Fruit fly (Drosophila melanogaster): Measurements from ENCODE around the gene drm.
A peak's percentile ranks its signal among the peaks of the same experiment; 100 is the strongest.

drm gene

DNA sequence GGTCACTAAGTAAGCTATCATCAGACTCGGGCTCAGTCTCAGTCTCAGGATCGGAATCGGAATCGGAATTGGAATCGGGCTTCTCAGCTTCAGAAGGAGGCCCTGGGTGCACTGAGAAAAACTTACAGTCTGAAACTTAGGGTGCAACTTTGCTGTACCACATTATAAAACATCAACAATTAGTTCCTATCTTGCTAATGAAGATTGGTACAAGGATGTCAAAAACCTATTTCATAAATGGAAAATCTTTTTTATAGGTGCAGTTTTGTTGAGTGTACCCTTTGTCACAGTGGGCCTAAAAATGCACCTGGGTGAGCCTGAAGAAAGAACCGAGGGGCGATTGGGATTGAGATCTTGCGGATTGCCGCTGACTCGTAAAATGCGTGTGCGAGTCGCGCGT lies 13.7 kb downstream of the drm start:
- TF ChIP-seq Sp1 (GFP tag; optimal IDR thresholded peaks at IDR 0.05), result peak; percentile 74
- no peak for TF ChIP-seq dsf (GFP tag; optimal IDR thresholded peaks at IDR 0.05; ENCODE audit: borderline replicate concordance)
- no peak for TF ChIP-seq CrebA (GFP tag; optimal IDR thresholded peaks at IDR 0.05; ENCODE audit: borderline replicate concordance)
- peak; percentile 63 for TF ChIP-seq OdsH (GFP tag; optimal IDR thresholded peaks at IDR 0.05)
- TF ChIP-seq h (GFP tag; optimal IDR thresholded peaks at IDR 0.05), result peak; percentile 64
- TF ChIP-seq ey (GFP tag; optimal IDR thresholded peaks at IDR 0.05), result peak; percentile 54
- no peak for TF ChIP-seq sv (GFP tag; optimal IDR thresholded peaks at IDR 0.05)
- no peak for TF ChIP-seq tai (GFP tag; optimal IDR thresholded peaks at IDR 0.05)
- no peak for TF ChIP-seq brk (GFP tag; optimal IDR thresholded peaks at IDR 0.05)
- TF ChIP-seq HLH106 (tag; optimal IDR thresholded peaks at IDR 0.05), result peak; percentile 71
- no peak for TF ChIP-seq CG9705 (GFP tag; optimal IDR thresholded peaks at IDR 0.05)
- no peak for TF ChIP-seq sage (GFP tag; optimal IDR thresholded peaks at IDR 0.05)
- TF ChIP-seq CG32264 (GFP tag; optimal IDR thresholded peaks at IDR 0.05), result no peak
- TF ChIP-seq Dfd (GFP tag; optimal IDR thresholded peaks at IDR 0.05), result no peak
- TF ChIP-seq foxo (GFP tag; optimal IDR thresholded peaks at IDR 0.05), result peak in 1 of 2 experiments; percentile 51
- TF ChIP-seq Jra (GFP tag; optimal IDR thresholded peaks at IDR 0.05), result peak; percentile 51
- peak; percentile 26 for TF ChIP-seq dmrt93B (GFP tag; optimal IDR thresholded peaks at IDR 0.05)
- TF ChIP-seq psq (GFP tag; optimal IDR thresholded peaks at IDR 0.05), result peak; percentile 26
- no peak for TF ChIP-seq Hr78 (GFP tag; optimal IDR thresholded peaks at IDR 0.05)
- TF ChIP-seq fru (GFP tag; optimal IDR thresholded peaks at IDR 0.05), result peak; percentile 64
- peak; percentile 71 for TF ChIP-seq br (GFP tag; optimal IDR thresholded peaks at IDR 0.05)
- TF ChIP-seq rgr (GFP tag; optimal IDR thresholded peaks at IDR 0.05), result peak; percentile 50
- peak; percentile 18 for TF ChIP-seq woc (GFP tag; optimal IDR thresholded peaks at IDR 0.05)
- peak; percentile 69 for TF ChIP-seq Hnf4 (GFP tag; optimal IDR thresholded peaks at IDR 0.05)
- no peak for TF ChIP-seq dl (GFP tag; optimal IDR thresholded peaks at IDR 0.05; ENCODE audit: insufficient read depth in 1 of 2, partially characterized antibody in 2 of 2)

DNA sequence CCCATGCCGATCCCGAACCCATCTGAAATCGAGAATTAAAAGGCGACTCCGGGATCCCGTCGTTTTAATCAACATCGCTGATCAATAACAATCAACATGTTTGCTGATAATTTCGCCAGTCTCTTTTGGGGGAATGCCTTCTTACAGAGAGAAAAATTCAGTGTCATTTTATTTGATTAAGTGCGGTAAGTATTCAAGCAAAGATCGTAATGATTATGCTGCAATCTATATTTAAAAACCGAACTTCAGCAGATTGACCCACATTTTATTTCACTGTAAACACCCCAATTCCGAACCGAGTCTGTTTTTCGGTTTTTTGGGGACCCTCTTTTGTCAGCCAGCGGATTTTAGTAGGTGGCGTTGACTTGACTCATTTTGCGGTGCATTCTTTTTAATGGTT lies 14.9 kb downstream of the drm start:
- TF ChIP-seq fru (GFP tag; optimal IDR thresholded peaks at IDR 0.05) (peak; percentile 64), br (GFP tag; optimal IDR thresholded peaks at IDR 0.05) (peak; percentile 68), sv (GFP tag; optimal IDR thresholded peaks at IDR 0.05) (no peak), lola (GFP tag; optimal IDR thresholded peaks at IDR 0.05) (no peak), GATAd (GFP tag; optimal IDR thresholded peaks at IDR 0.05) (no peak), rgr (GFP tag; optimal IDR thresholded peaks at IDR 0.05) (peak; percentile 61), dsf (GFP tag; optimal IDR thresholded peaks at IDR 0.05; ENCODE audit: borderline replicate concordance) (no peak), Hr78 (GFP tag; optimal IDR thresholded peaks at IDR 0.05) (no peak), h (GFP tag; optimal IDR thresholded peaks at IDR 0.05) (peak; percentile 72), CrebA (GFP tag; optimal IDR thresholded peaks at IDR 0.05; ENCODE audit: borderline replicate concordance) (no peak), foxo (GFP tag; optimal IDR thresholded peaks at IDR 0.05) (peak in 1 of 2 experiments; percentile 64), usp (GFP tag; optimal IDR thresholded peaks at IDR 0.05) (no peak), Hr83 (GFP tag; optimal IDR thresholded peaks at IDR 0.05; ENCODE audit: poor library complexity, severe bottlenecking) (no peak), Rel (GFP tag; optimal IDR thresholded peaks at IDR 0.05) (no peak), Rel (tag; optimal IDR thresholded peaks at IDR 0.05) (peak; percentile 31), CG32264 (GFP tag; optimal IDR thresholded peaks at IDR 0.05) (peak; percentile 32), Jra (GFP tag; optimal IDR thresholded peaks at IDR 0.05) (no peak), Sp1 (GFP tag; optimal IDR thresholded peaks at IDR 0.05) (peak; percentile 58), dmrt93B (GFP tag; optimal IDR thresholded peaks at IDR 0.05) (peak; percentile 62), Dfd (GFP tag; optimal IDR thresholded peaks at IDR 0.05) (no peak), psq (GFP tag; optimal IDR thresholded peaks at IDR 0.05) (peak; percentile 33), Myc (optimal IDR thresholded peaks at IDR 0.05) (no peak), Dif (GFP tag; optimal IDR thresholded peaks at IDR 0.05; ENCODE audit: partially characterized antibody) (no peak), Vsx2 (GFP tag; optimal IDR thresholded peaks at IDR 0.05; ENCODE audit: partially characterized antibody) (no peak), Mio (GFP tag; optimal IDR thresholded peaks at IDR 0.05) (no peak), woc (GFP tag; optimal IDR thresholded peaks at IDR 0.05) (peak; percentile 30), pan (optimal IDR thresholded peaks at IDR 0.05) (no peak), CG9705 (GFP tag; optimal IDR thresholded peaks at IDR 0.05) (peak; percentile 26), N (GFP tag; optimal IDR thresholded peaks at IDR 0.05) (no peak), brk (GFP tag; optimal IDR thresholded peaks at IDR 0.05) (no peak), dl (GFP tag; optimal IDR thresholded peaks at IDR 0.05; ENCODE audit: insufficient read depth in 1 of 2, partially characterized antibody in 2 of 2) (no peak), OdsH (GFP tag; optimal IDR thresholded peaks at IDR 0.05) (peak; percentile 60), sage (GFP tag; optimal IDR thresholded peaks at IDR 0.05) (no peak), Abd-B (GFP tag; optimal IDR thresholded peaks at IDR 0.05) (no peak), jim (GFP tag; optimal IDR thresholded peaks at IDR 0.05) (no peak), ey (GFP tag; optimal IDR thresholded peaks at IDR 0.05) (peak; percentile 66), Hnf4 (GFP tag; optimal IDR thresholded peaks at IDR 0.05) (peak; percentile 59), tai (GFP tag; optimal IDR thresholded peaks at IDR 0.05) (no peak), HLH106 (tag; optimal IDR thresholded peaks at IDR 0.05) (peak; percentile 76)
